Worm (Caenorhabditis elegans) whole organism, young adult: ENCODE measurements around the gene clec-140.

Source experiments
- F55B11.4 ChIP-seq: sonication (generic microtip); optimal IDR thresholded peaks from 2 replicates; lab custom pipeline; 2016; ENCODE audit warnings: missing compliant biosample characterization, missing genetic modification characterization, borderline replicate concordance; ENCODE audit not compliant: insufficient read depth
- F57A8.1 ChIP-seq: fragments of 200-800 bp; sonication (Bioruptor generic); optimal IDR thresholded peaks from 2 replicates; lab custom pipeline; 2018; ENCODE audit warnings: mild to moderate bottlenecking, missing genetic modification characterization, moderate library complexity, missing compliant biosample characterization
- F57C9.4 ChIP-seq: sonication (generic microtip); optimal IDR thresholded peaks from 2 replicates; lab custom pipeline; 2017; ENCODE audit warnings: mild to moderate bottlenecking, missing genetic modification characterization, missing compliant biosample characterization
- K12H6.12 ChIP-seq: fragments of 200-800 bp; sonication (Bioruptor generic); optimal IDR thresholded peaks from 2 replicates; lab custom pipeline; 2018; ENCODE audit warnings: mild to moderate bottlenecking, missing genetic modification characterization, missing compliant biosample characterization
- Y53F4B.3 ChIP-seq: fragments of 200-800 bp; sonication (Bioruptor generic); IDR thresholded peaks from 2 replicates; pipeline ENCODE4 v1.3.6; 2022; ENCODE audit warnings: missing genetic modification reagents, missing genetic modification characterization, missing compliant biosample characterization
- aptf-3 ChIP-seq: fragments of 200-800 bp; sonication (Bioruptor generic); IDR thresholded peaks from 2 replicates; pipeline ENCODE4 v1.3.6; 2022; ENCODE audit warnings: missing genetic modification characterization, missing compliant biosample characterization
- let-526 ChIP-seq: fragments of 200-800 bp; sonication (Bioruptor generic); IDR thresholded peaks from 2 replicates; pipeline ENCODE4 v1.3.6; 2022; ENCODE audit warnings: missing genetic modification reagents, missing genetic modification characterization, missing compliant biosample characterization
- madf-8 ChIP-seq: fragments of 200-800 bp; sonication (Bioruptor generic); conservative IDR thresholded peaks from 2 replicates; pipeline ENCODE4 v1.3.6; 2022; ENCODE audit warnings: missing genetic modification reagents, missing genetic modification characterization, missing compliant biosample characterization
- nhr-90 ChIP-seq: sonication (generic microtip); optimal IDR thresholded peaks from 2 replicates; lab custom pipeline; 2016; ENCODE audit warnings: missing genotype, mild to moderate bottlenecking, missing genetic modification characterization, missing compliant biosample characterization
- pha-4 ChIP-seq: fragments of 150-350 bp; sonication (generic microtip); optimal IDR thresholded peaks from 2 replicates; lab custom pipeline; 2014; ENCODE audit warnings: missing biosample characterization, missing genetic modification reagents, missing genetic modification characterization
- repo-1 ChIP-seq: sonication (generic microtip); optimal IDR thresholded peaks from 2 replicates; lab custom pipeline; 2017; ENCODE audit warnings: mild to moderate bottlenecking, missing genetic modification characterization, missing compliant biosample characterization
- snpc-4 ChIP-seq, 5 experiments: fragments of 150-350 bp in 1 of 5; sonication (generic microtip) in 4 of 5; optimal IDR thresholded peaks; 2 replicates each; lab custom pipeline; 2014 to 2018; ENCODE audit warnings: missing genetic modification characterization in 5 of 5, missing biosample characterization in 3 of 5, antibody characterized with exemption in 2 of 5, mild to moderate bottlenecking in 2 of 5, missing compliant biosample characterization in 2 of 5, missing genotype in 2 of 5, moderate library complexity in 2 of 5, missing genetic modification reagents in 1 of 5
- unc-130 ChIP-seq: sonication (generic microtip); optimal IDR thresholded peaks from 2 replicates; lab custom pipeline; 2016; ENCODE audit warnings: missing genetic modification reagents, missing genetic modification characterization, missing compliant biosample characterization

- TF ChIP-seq F55B11.4 (tag; lab: Kevin White, UChicago): no peak
- TF ChIP-seq F57A8.1 (GFP tag; lab: Kevin White, UChicago): no peak
- TF ChIP-seq Y53F4B.3 (GFP tag; lab: Robert Waterston, UW): no peak
- no peak for TF ChIP-seq pha-4 (tag; lab: Kevin White, UChicago)
- TF ChIP-seq let-526 (GFP tag; lab: Robert Waterston, UW): no peak
- TF ChIP-seq K12H6.12: no peak
- TF ChIP-seq unc-130: no peak
- no peak for TF ChIP-seq aptf-3
- TF ChIP-seq snpc-4 (GFP tag; optimal IDR thresholded peaks at IDR 0.05; lab: Kevin White, UChicago): no peak
- TF ChIP-seq snpc-4 (tag; optimal IDR thresholded peaks at IDR 0.05; lab: Kevin White, UChicago): no peak
- no peak for TF ChIP-seq F57C9.4 (tag; lab: Kevin White, UChicago)
- no peak for TF ChIP-seq repo-1 (tag; lab: Kevin White, UChicago)
- TF ChIP-seq nhr-90 (tag; lab: Kevin White, UChicago): no peak
- TF ChIP-seq madf-8 (GFP tag; lab: Robert Waterston, UW): no peak
Observed at ce11 chrII:4673242-4673641, 382 bp downstream of the clec-140 start.
